Fruit fly (Drosophila melanogaster) whole organism, embryonic: Measurements from ENCODE around the gene CG15891.
A peak's percentile ranks its signal among the peaks of the same experiment; 100 is the strongest.

Experiments
- Bteb2 ChIP-seq: fragments of 200-800 bp; sonication (Bioruptor generic); optimal IDR thresholded peaks from 2 replicates; lab custom pipeline; 2016; ENCODE audit warnings: missing biosample characterization, missing genetic modification characterization
- CG12104 ChIP-seq: fragments of 200-800 bp; sonication (Bioruptor generic); optimal IDR thresholded peaks from 3 replicates; lab custom pipeline; 2016; ENCODE audit warnings: missing biosample characterization, missing genetic modification characterization
- CG12236 ChIP-seq: fragments of 200-800 bp; sonication (Bioruptor generic); optimal IDR thresholded peaks from 2 replicates; lab custom pipeline; 2016; ENCODE audit warnings: missing biosample characterization, missing genetic modification characterization
- CG12659 ChIP-seq: fragments of 200-800 bp; sonication (Bioruptor generic); optimal IDR thresholded peaks from 3 replicates; lab custom pipeline; 2017; ENCODE audit warnings: mild to moderate bottlenecking, missing biosample characterization, missing genetic modification reagents, missing genetic modification characterization
- CG14014 ChIP-seq: fragments of 200-800 bp; sonication (Bioruptor generic); IDR thresholded peaks from 2 replicates; pipeline ENCODE4 v1.3.6; 2022; ENCODE audit warnings: missing biosample characterization, missing genetic modification characterization
- CG14965 ChIP-seq: fragments of 200-800 bp; sonication (Bioruptor generic); optimal IDR thresholded peaks from 2 replicates; lab custom pipeline; 2016; ENCODE audit warnings: missing biosample characterization, missing genetic modification characterization, borderline replicate concordance
- CG17328 ChIP-seq: fragments of 200-800 bp; sonication (Bioruptor generic); IDR thresholded peaks from 2 replicates; pipeline ENCODE4 v1.3.6; 2022; ENCODE audit warnings: missing biosample characterization, missing genetic modification characterization
- CG17802 ChIP-seq: fragments of 200-800 bp; sonication (Bioruptor generic); optimal IDR thresholded peaks from 2 replicates; lab custom pipeline; 2018; ENCODE audit warnings: missing biosample characterization, mild to moderate bottlenecking, missing genetic modification characterization, moderate library complexity
- CG17829 ChIP-seq: fragments of 200-800 bp; optimal IDR thresholded peaks from 2 replicates; lab custom pipeline; 2019; ENCODE audit warnings: missing biosample characterization, mild to moderate bottlenecking, missing genetic modification characterization, moderate library complexity
- CG2678 ChIP-seq: fragments of 200-800 bp; sonication (Bioruptor generic); optimal IDR thresholded peaks from 3 replicates; lab custom pipeline; 2019; ENCODE audit warnings: missing biosample characterization, mild to moderate bottlenecking, missing genetic modification characterization, moderate library complexity
- CG3281 ChIP-seq: fragments of 200-800 bp; sonication (Bioruptor generic); optimal IDR thresholded peaks from 3 replicates; lab custom pipeline; 2017; ENCODE audit warnings: missing biosample characterization, mild to moderate bottlenecking, missing genetic modification characterization
- CG33557 ChIP-seq: fragments of 200-800 bp; sonication (Bioruptor generic); optimal IDR thresholded peaks from 2 replicates; lab custom pipeline; 2019; ENCODE audit warnings: missing biosample characterization, mild to moderate bottlenecking, missing genetic modification characterization, moderate library complexity
- CG3407 ChIP-seq: fragments of 200-800 bp; sonication (Bioruptor generic); optimal IDR thresholded peaks from 2 replicates; lab custom pipeline; 2018; ENCODE audit warnings: missing biosample characterization, mild to moderate bottlenecking, missing genetic modification characterization
- CG4730 ChIP-seq: fragments of 200-800 bp; sonication (Bioruptor generic); IDR thresholded peaks from 2 replicates; pipeline ENCODE4 v1.3.6; 2022; ENCODE audit warnings: missing biosample characterization, missing genetic modification characterization
- CG6683 ChIP-seq: fragments of 200-800 bp; sonication (Bioruptor generic); optimal IDR thresholded peaks from 2 replicates; lab custom pipeline; 2017; ENCODE audit warnings: missing biosample characterization, mild to moderate bottlenecking, missing genetic modification characterization, missing genetic modification reagents
- CG7745 ChIP-seq: fragments of 200-800 bp; sonication (Bioruptor generic); optimal IDR thresholded peaks from 2 replicates; lab custom pipeline; 2018; ENCODE audit warnings: missing biosample characterization, mild to moderate bottlenecking, missing genetic modification characterization, moderate library complexity
- CG7928 ChIP-seq: fragments of 200-800 bp; sonication (Bioruptor generic); optimal IDR thresholded peaks from 2 replicates; lab custom pipeline; 2017; ENCODE audit warnings: missing biosample characterization, mild to moderate bottlenecking, missing genetic modification characterization
- Dek ChIP-seq: fragments of 200-800 bp; sonication (Bioruptor generic); optimal IDR thresholded peaks from 3 replicates; lab custom pipeline; 2019; ENCODE audit warnings: missing biosample characterization, mild to moderate bottlenecking, missing genetic modification characterization, moderate library complexity
- Doc2 ChIP-seq: fragments of 200-800 bp; sonication (Bioruptor generic); IDR thresholded peaks from 2 replicates; pipeline ENCODE4 v1.3.6; 2022; ENCODE audit warnings: missing biosample characterization, missing genetic modification characterization
- Doc3 ChIP-seq: fragments of 200-800 bp; sonication (Bioruptor generic); IDR thresholded peaks from 3 replicates; pipeline ENCODE4 v1.3.6; 2022; ENCODE audit warnings: missing biosample characterization, missing genetic modification characterization; ENCODE audit not compliant: partially characterized antibody
- Fer2 ChIP-seq: fragments of 200-800 bp; sonication (Bioruptor generic); optimal IDR thresholded peaks from 2 replicates; lab custom pipeline; 2018; ENCODE audit warnings: missing biosample characterization, mild to moderate bottlenecking, missing genetic modification characterization, moderate library complexity
- Fer3 ChIP-seq: fragments of 200-800 bp; sonication (Bioruptor generic); optimal IDR thresholded peaks from 2 replicates; lab custom pipeline; 2018; ENCODE audit warnings: missing biosample characterization, mild to moderate bottlenecking, missing genetic modification characterization, moderate library complexity
- H15 ChIP-seq: fragments of 200-800 bp; sonication (Bioruptor generic); IDR thresholded peaks from 3 replicates; pipeline ENCODE4 v1.3.6; 2022; ENCODE audit warnings: missing biosample characterization, missing genetic modification characterization
- H2.0 ChIP-seq: fragments of 200-800 bp; sonication (Bioruptor generic); IDR thresholded peaks from 2 replicates; pipeline ENCODE4 v1.3.6; 2022; ENCODE audit warnings: missing biosample characterization, missing genetic modification characterization
- Hand ChIP-seq: fragments of 200-800 bp; sonication (Bioruptor generic); optimal IDR thresholded peaks from 2 replicates; lab custom pipeline; 2017; ENCODE audit warnings: mild to moderate bottlenecking, missing biosample characterization, missing genetic modification reagents, missing genetic modification characterization
- Mad ChIP-seq: fragments of 200-800 bp; sonication (Bioruptor generic); optimal IDR thresholded peaks from 2 replicates; lab custom pipeline; 2016; ENCODE audit warnings: missing biosample characterization, missing genetic modification characterization
- Myb ChIP-seq: fragments of 200-800 bp; sonication (Bioruptor generic); optimal IDR thresholded peaks from 2 replicates; lab custom pipeline; 2016; ENCODE audit warnings: missing biosample characterization, missing genetic modification characterization
- NC2α ChIP-seq: fragments of 200-800 bp; sonication (Bioruptor generic); optimal IDR thresholded peaks from 2 replicates; lab custom pipeline; 2016; ENCODE audit warnings: missing biosample characterization, missing genetic modification characterization
- NFAT ChIP-seq: fragments of 200-800 bp; sonication (Bioruptor generic); IDR thresholded peaks from 2 replicates; pipeline ENCODE4 v1.3.6; 2022; ENCODE audit warnings: missing biosample characterization, missing genetic modification characterization
- Oli ChIP-seq: fragments of 200-800 bp; sonication (Bioruptor generic); optimal IDR thresholded peaks from 2 replicates; lab custom pipeline; 2018; ENCODE audit warnings: missing biosample characterization, mild to moderate bottlenecking, missing genetic modification characterization, moderate library complexity
- Opbp ChIP-seq: fragments of 200-800 bp; sonication (Bioruptor generic); IDR thresholded peaks from 3 replicates; pipeline ENCODE4 v1.3.6; 2022; ENCODE audit warnings: missing biosample characterization, missing genetic modification characterization; ENCODE audit not compliant: partially characterized antibody
- Scr ChIP-seq: fragments of 200-800 bp; sonication (Bioruptor generic); IDR thresholded peaks from 2 replicates; pipeline ENCODE4 v1.3.6; 2022; ENCODE audit warnings: missing biosample characterization, missing genetic modification characterization; ENCODE audit not compliant: partially characterized antibody
- Vsx1 ChIP-seq: fragments of 200-800 bp; sonication (Bioruptor generic); optimal IDR thresholded peaks from 2 replicates; lab custom pipeline; 2017; ENCODE audit warnings: missing biosample characterization, mild to moderate bottlenecking, missing genetic modification characterization, missing genetic modification reagents
- ap ChIP-seq: fragments of 200-800 bp; sonication (Bioruptor generic); IDR thresholded peaks from 2 replicates; pipeline ENCODE4 v1.3.6; 2022; ENCODE audit warnings: missing biosample characterization, missing genetic modification characterization
- bab2 ChIP-seq: fragments of 200-800 bp; sonication (Bioruptor generic); optimal IDR thresholded peaks from 2 replicates; lab custom pipeline; 2016; ENCODE audit warnings: missing biosample characterization, missing genetic modification characterization
- cad ChIP-seq: fragments of >200 bp; optimal IDR thresholded peaks from 2 replicates; lab custom pipeline; 2017; ENCODE audit warnings: missing biosample characterization, missing genetic modification characterization
- cato ChIP-seq: fragments of 200-800 bp; sonication (Bioruptor generic); optimal IDR thresholded peaks from 2 replicates; lab custom pipeline; 2016; ENCODE audit warnings: missing biosample characterization, missing genetic modification characterization, borderline replicate concordance
- corto ChIP-seq: fragments of 200-800 bp; sonication (Bioruptor generic); optimal IDR thresholded peaks from 2 replicates; lab custom pipeline; 2016; ENCODE audit warnings: missing biosample characterization, mild to moderate bottlenecking, missing genetic modification characterization, moderate library complexity
- croc ChIP-seq: fragments of 200-800 bp; sonication (Bioruptor generic); conservative IDR thresholded peaks from 3 replicates; pipeline ENCODE4 v1.3.6; 2022; ENCODE audit warnings: missing biosample characterization, missing genetic modification characterization
- gce ChIP-seq: fragments of 200-800 bp; sonication (Bioruptor generic); IDR thresholded peaks from 3 replicates; pipeline ENCODE4 v1.3.6; 2022; ENCODE audit warnings: missing biosample characterization, missing genetic modification characterization
- gro ChIP-seq: fragments of 200-800 bp; sonication (Bioruptor generic); optimal IDR thresholded peaks from 2 replicates; lab custom pipeline; 2016; ENCODE audit warnings: missing biosample characterization, missing genetic modification characterization
- ind ChIP-seq: fragments of 200-800 bp; sonication (Bioruptor generic); optimal IDR thresholded peaks from 3 replicates; lab custom pipeline; 2016; ENCODE audit warnings: missing biosample characterization, missing genetic modification characterization
- lab ChIP-seq: fragments of 200-800 bp; sonication (Bioruptor generic); optimal IDR thresholded peaks from 3 replicates; lab custom pipeline; 2017; ENCODE audit warnings: missing biosample characterization, missing genetic modification characterization, mild to moderate bottlenecking, moderate library complexity, missing genetic modification reagents
- lbe ChIP-seq: fragments of 200-800 bp; sonication (Bioruptor generic); optimal IDR thresholded peaks from 2 replicates; lab custom pipeline; 2016; ENCODE audit warnings: missing biosample characterization, mild to moderate bottlenecking, missing genetic modification characterization
- nom ChIP-seq: fragments of 200-800 bp; sonication (Bioruptor generic); optimal IDR thresholded peaks from 2 replicates; lab custom pipeline; 2017; ENCODE audit warnings: missing biosample characterization, missing genetic modification characterization, mild to moderate bottlenecking, moderate library complexity, missing genetic modification reagents
- otp ChIP-seq: fragments of 200-800 bp; sonication (Bioruptor generic); IDR thresholded peaks from 3 replicates; pipeline ENCODE4, ENCODE4 v1.3.6; 2022; ENCODE audit warnings: missing biosample characterization, missing genetic modification characterization
- schlank ChIP-seq: fragments of 200-800 bp; sonication (Bioruptor generic); optimal IDR thresholded peaks from 2 replicates; lab custom pipeline; 2018; ENCODE audit warnings: missing biosample characterization, mild to moderate bottlenecking, missing genetic modification characterization
- slou ChIP-seq: fragments of 200-800 bp; sonication (Bioruptor generic); optimal IDR thresholded peaks from 3 replicates; lab custom pipeline; 2016; ENCODE audit warnings: missing biosample characterization, missing genetic modification characterization
- so ChIP-seq: fragments of 200-800 bp; sonication (Bioruptor generic); IDR thresholded peaks from 3 replicates; pipeline ENCODE4 v1.3.6; 2022; ENCODE audit warnings: missing biosample characterization, missing genetic modification characterization
- zf30C ChIP-seq: fragments of 200-800 bp; sonication (Bioruptor generic); optimal IDR thresholded peaks from 3 replicates; lab custom pipeline; 2018; ENCODE audit warnings: missing biosample characterization, mild to moderate bottlenecking, missing genetic modification characterization

Gene CG15891

DNA sequence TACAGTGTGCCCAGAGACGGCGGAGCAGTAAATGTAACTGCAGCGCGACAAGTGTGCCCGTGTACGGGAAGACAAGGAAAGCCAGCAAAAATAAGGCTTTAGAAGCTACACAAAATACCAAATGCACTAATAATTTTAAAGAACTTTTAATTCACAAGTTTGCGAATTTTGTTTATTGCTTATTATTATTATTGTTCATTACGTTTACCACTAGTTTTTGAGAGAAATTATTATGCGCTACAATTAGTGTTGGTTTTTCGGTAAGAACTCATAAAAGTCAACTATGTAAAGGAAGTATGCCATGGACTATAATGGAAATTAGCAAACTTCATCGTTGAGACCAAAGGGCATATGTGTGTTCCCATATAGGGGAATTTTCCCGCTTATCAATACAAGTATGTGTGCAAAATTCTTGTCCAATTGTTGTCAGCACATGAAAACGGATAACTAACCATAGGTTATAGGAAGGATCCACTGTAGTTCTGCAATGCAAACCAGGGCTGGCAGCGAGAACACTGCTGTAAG is 27.9 kb downstream of the CG15891 start, which contains the start of gene schlank (continued):
- TF ChIP-seq CG12659 (GFP tag; lab: Kevin White, UChicago) (peak; percentile 45), nom (no peak), gro (GFP tag; lab: Kevin White, UChicago) (no peak), Doc2 (no peak), Myb (GFP tag; lab: Kevin White, UChicago) (peak; percentile 44), CG12236 (GFP tag; lab: Kevin White, UChicago) (no peak), Doc3 (no peak), CG3281 (GFP tag; lab: Kevin White, UChicago) (no peak), CG7928 (GFP tag; lab: Kevin White, UChicago) (peak; percentile 85), CG3407 (GFP tag; lab: Kevin White, UChicago) (no peak), CG17829 (tag; lab: Kevin White, UChicago) (peak; percentile 28), CG14014 (GFP tag; lab: Robert Waterston, UW) (peak; percentile 74), H15 (peak; percentile 45; the same call in 1 of the 3 replicates), Vsx1 (no peak), slou (GFP tag; lab: Kevin White, UChicago) (peak; percentile 20), Dek (peak; percentile 35), schlank (tag; lab: Kevin White, UChicago) (peak; percentile 64), CG6683 (GFP tag; lab: Kevin White, UChicago) (no peak), CG2678 (no peak), lbe (GFP tag; lab: Kevin White, UChicago) (no peak), Mad (GFP tag; lab: Kevin White, UChicago) (no peak), Fer3 (peak; percentile 52), Oli (tag; lab: Kevin White, UChicago) (peak; percentile 52), CG17328 (GFP tag; lab: Robert Waterston, UW) (peak; percentile 18; the same call in 1 of the 2 replicates), Bteb2 (no peak), CG33557 (GFP tag; lab: Kevin White, UChicago) (no peak), cad (no peak), CG14965 (GFP tag; lab: Kevin White, UChicago) (no peak), ind (peak; percentile 73), CG7745 (tag; lab: Kevin White, UChicago) (no peak), Hand (GFP tag; lab: Kevin White, UChicago) (no peak), NC2α (GFP tag; lab: Kevin White, UChicago) (no peak), NFAT (GFP tag; lab: Robert Waterston, UW) (peak; percentile 61), corto (GFP tag; lab: Kevin White, UChicago) (no peak), Opbp (GFP tag; lab: Robert Waterston, UW) (0 out of 3 replicates have a peak, but pooled peaks have one; percentile 6), ap (GFP tag; lab: Robert Waterston, UW) (0 out of 2 replicates have a peak, but pooled peaks have one; percentile 42), croc (peak; percentile 28; the same call in 1 of the 3 replicates), CG12104 (GFP tag; lab: Kevin White, UChicago) (peak; percentile 27), CG17802 (tag; lab: Kevin White, UChicago) (no peak), cato (GFP tag; lab: Kevin White, UChicago) (no peak), gce (GFP tag; lab: Robert Waterston, UW) (no peak), bab2 (GFP tag; lab: Kevin White, UChicago) (peak; percentile 62), Fer2 (tag; lab: Kevin White, UChicago) (no peak), CG4730 (GFP tag; lab: Robert Waterston, UW) (no peak), Scr (GFP tag; lab: Robert Waterston, UW) (no peak), lab (no peak), zf30C (GFP tag; lab: Kevin White, UChicago) (no peak), otp (GFP tag; lab: Robert Waterston, UW) (0 out of 3 replicates have a peak, but pooled peaks have one; percentile 12), so (GFP tag; lab: Robert Waterston, UW) (0 out of 3 replicates have a peak, but pooled peaks have one; percentile 2), H2.0 (GFP tag; lab: Robert Waterston, UW) (peak; percentile 63)
